Fruit fly (Drosophila melanogaster) whole organism, prepupa: ENCODE measurements around the gene Bap60.

Source experiments
- CG10631 ChIP-seq: fragments of 200-800 bp; sonication (Bioruptor generic); optimal IDR thresholded peaks from 2 replicates; lab custom pipeline; 2016; ENCODE audit warnings: missing biosample characterization, missing genetic modification characterization
- CG10669 ChIP-seq: fragments of 200-800 bp; sonication (Bioruptor generic); optimal IDR thresholded peaks from 3 replicates; lab custom pipeline; 2018; ENCODE audit warnings: missing biosample characterization, mild to moderate bottlenecking, missing genetic modification characterization, moderate library complexity
- CG11762 ChIP-seq: fragments of 200-800 bp; sonication (Bioruptor generic); optimal IDR thresholded peaks from 3 replicates; lab custom pipeline; 2016; ENCODE audit warnings: missing biosample characterization, missing genetic modification characterization; ENCODE audit not compliant: insufficient read depth
- CG11902 ChIP-seq: fragments of 200-800 bp; sonication (Bioruptor generic); optimal IDR thresholded peaks from 3 replicates; lab custom pipeline; 2016; ENCODE audit warnings: missing biosample characterization, missing genetic modification characterization
- CG1621 ChIP-seq: fragments of 200-800 bp; sonication (Bioruptor generic); optimal IDR thresholded peaks from 3 replicates; lab custom pipeline; 2018; ENCODE audit warnings: missing biosample characterization, mild to moderate bottlenecking, missing genetic modification characterization
- CG3032 ChIP-seq: fragments of 200-800 bp; optimal IDR thresholded peaks from 2 replicates; lab custom pipeline; 2019; ENCODE audit warnings: missing biosample characterization, mild to moderate bottlenecking, missing genetic modification characterization, moderate library complexity
- CG32006 ChIP-seq: fragments of 200-800 bp; sonication (Bioruptor generic); optimal IDR thresholded peaks from 3 replicates; lab custom pipeline; 2017; ENCODE audit warnings: missing biosample characterization, mild to moderate bottlenecking, missing genetic modification characterization
- CG34406 ChIP-seq: fragments of 200-800 bp; sonication (Bioruptor generic); optimal IDR thresholded peaks from 3 replicates; lab custom pipeline; 2016; ENCODE audit warnings: missing biosample characterization, missing genetic modification characterization
- CG3919 ChIP-seq: fragments of 200-800 bp; sonication (Bioruptor generic); optimal IDR thresholded peaks from 3 replicates; lab custom pipeline; 2016; ENCODE audit warnings: missing biosample characterization, missing genetic modification characterization
- CG4318 ChIP-seq: fragments of 200-800 bp; sonication (Bioruptor generic); optimal IDR thresholded peaks from 3 replicates; lab custom pipeline; 2017; ENCODE audit warnings: missing biosample characterization, mild to moderate bottlenecking, missing genetic modification characterization
- CG6276 ChIP-seq: fragments of 200-800 bp; sonication (Bioruptor generic); optimal IDR thresholded peaks from 2 replicates; lab custom pipeline; 2017; ENCODE audit warnings: missing biosample characterization, mild to moderate bottlenecking, missing genetic modification characterization
- CG6792 ChIP-seq: fragments of 200-800 bp; sonication (Bioruptor generic); optimal IDR thresholded peaks from 3 replicates; lab custom pipeline; 2016; ENCODE audit warnings: missing biosample characterization, missing genetic modification characterization
- CG6808 ChIP-seq: fragments of 200-800 bp; sonication (Bioruptor generic); optimal IDR thresholded peaks from 3 replicates; lab custom pipeline; 2017; ENCODE audit warnings: missing biosample characterization, missing genetic modification characterization, mild to moderate bottlenecking, moderate library complexity, missing genetic modification reagents
- CG6854 ChIP-seq: fragments of 200-800 bp; sonication (Bioruptor generic); optimal IDR thresholded peaks from 2 replicates; lab custom pipeline; 2017; ENCODE audit warnings: missing biosample characterization, mild to moderate bottlenecking, missing genetic modification characterization
- CG8632 ChIP-seq: fragments of 200-800 bp; sonication (Bioruptor generic); optimal IDR thresholded peaks from 3 replicates; lab custom pipeline; 2016; ENCODE audit warnings: missing biosample characterization, missing genetic modification characterization
- CG9139 ChIP-seq: fragments of 200-800 bp; sonication (Bioruptor generic); optimal IDR thresholded peaks from 3 replicates; lab custom pipeline; 2017; ENCODE audit warnings: missing biosample characterization, mild to moderate bottlenecking, missing genetic modification characterization
- Eip75B ChIP-seq: fragments of 200-800 bp; sonication (Bioruptor generic); optimal IDR thresholded peaks from 3 replicates; lab custom pipeline; 2016; ENCODE audit warnings: missing biosample characterization, missing genetic modification characterization
- Eip78C ChIP-seq: fragments of 200-800 bp; sonication (Bioruptor generic); peaks from one replicate; lab custom pipeline; 2016; ENCODE audit warnings: missing biosample characterization, missing genetic modification characterization
- Eip93F ChIP-seq: fragments of 200-800 bp; sonication (Bioruptor generic); optimal IDR thresholded peaks from 2 replicates; lab custom pipeline; 2016; ENCODE audit warnings: missing biosample characterization, mild to moderate bottlenecking, missing genetic modification characterization
- Ets21C ChIP-seq: fragments of 200-800 bp; sonication (Bioruptor generic); optimal IDR thresholded peaks from 3 replicates; lab custom pipeline; 2016; ENCODE audit warnings: missing biosample characterization, missing genetic modification characterization
- Ets96B ChIP-seq: fragments of 200-800 bp; optimal IDR thresholded peaks from 2 replicates; lab custom pipeline; 2019; ENCODE audit warnings: missing biosample characterization, mild to moderate bottlenecking, missing genetic modification characterization, moderate library complexity
- Gug ChIP-seq: fragments of 200-800 bp; sonication (Bioruptor generic); IDR thresholded peaks from 2 replicates; pipeline ENCODE4 v1.3.6; 2022; ENCODE audit warnings: missing biosample characterization, missing genetic modification characterization
- Hr38 ChIP-seq: sonication (Bioruptor generic); optimal IDR thresholded peaks from 2 replicates; lab custom pipeline; 2016; ENCODE audit warnings: missing biosample characterization, missing genetic modification characterization
- Hr39 ChIP-seq: fragments of 200-800 bp; sonication (Bioruptor generic); optimal IDR thresholded peaks from 2 replicates; lab custom pipeline; 2016; ENCODE audit warnings: missing biosample characterization, missing genetic modification characterization
- Hr4 ChIP-seq: fragments of 200-800 bp; sonication (Bioruptor generic); optimal IDR thresholded peaks from 3 replicates; lab custom pipeline; 2016; ENCODE audit warnings: missing biosample characterization, missing genetic modification characterization
- Lpt ChIP-seq: fragments of 200-800 bp; sonication (Bioruptor generic); optimal IDR thresholded peaks from 3 replicates; lab custom pipeline; 2016; ENCODE audit warnings: missing biosample characterization, missing genetic modification characterization
- Met ChIP-seq: fragments of 200-800 bp; sonication (Bioruptor generic); optimal IDR thresholded peaks from 3 replicates; lab custom pipeline; 2016; ENCODE audit warnings: missing biosample characterization, missing genetic modification characterization
- OdsH ChIP-seq: fragments of 200-800 bp; sonication (Bioruptor generic); optimal IDR thresholded peaks from 3 replicates; lab custom pipeline; 2016; ENCODE audit warnings: missing biosample characterization, missing genetic modification characterization
- Smox ChIP-seq: fragments of 200-800 bp; sonication (Bioruptor generic); optimal IDR thresholded peaks from 3 replicates; lab custom pipeline; 2016; ENCODE audit warnings: missing biosample characterization, missing genetic modification characterization
- Sox102F ChIP-seq: fragments of 200-800 bp; sonication (Bioruptor generic); optimal IDR thresholded peaks from 2 replicates; lab custom pipeline; 2016; ENCODE audit warnings: missing biosample characterization, mild to moderate bottlenecking, missing genetic modification characterization
- Sox14 ChIP-seq: fragments of 200-800 bp; sonication (Bioruptor generic); optimal IDR thresholded peaks from 3 replicates; lab custom pipeline; 2016; ENCODE audit warnings: missing biosample characterization, missing genetic modification characterization
- Sox15 ChIP-seq: fragments of 200-800 bp; sonication (Bioruptor generic); optimal IDR thresholded peaks from 3 replicates; lab custom pipeline; 2016; ENCODE audit warnings: missing biosample characterization, missing genetic modification characterization
- achi ChIP-seq: fragments of 200-800 bp; sonication (Bioruptor generic); optimal IDR thresholded peaks from 3 replicates; lab custom pipeline; 2016; ENCODE audit warnings: missing biosample characterization, missing genetic modification characterization
- acj6 ChIP-seq: fragments of 200-800 bp; sonication (Bioruptor generic); optimal IDR thresholded peaks from 3 replicates; lab custom pipeline; 2016; ENCODE audit warnings: missing biosample characterization, missing genetic modification characterization
- cyc ChIP-seq: fragments of 200-800 bp; sonication (Bioruptor generic); optimal IDR thresholded peaks from 3 replicates; lab custom pipeline; 2016; ENCODE audit warnings: missing biosample characterization, missing genetic modification characterization
- dsx ChIP-seq: fragments of 200-800 bp; optimal IDR thresholded peaks from 3 replicates; lab custom pipeline; 2019; ENCODE audit warnings: missing biosample characterization, mild to moderate bottlenecking, missing genetic modification characterization, moderate library complexity; ENCODE audit not compliant: poor library complexity, severe bottlenecking
- eg ChIP-seq: fragments of 200-800 bp; sonication (Bioruptor generic); IDR thresholded peaks from 3 replicates; pipeline ENCODE4 v1.3.6; 2022; ENCODE audit warnings: missing biosample characterization, missing genetic modification characterization
- esn ChIP-seq: fragments of 200-800 bp; sonication (Bioruptor generic); optimal IDR thresholded peaks from 2 replicates; lab custom pipeline; 2016; ENCODE audit warnings: missing biosample characterization, mild to moderate bottlenecking, missing genetic modification characterization, moderate library complexity
- fd59A ChIP-seq: fragments of 200-800 bp; sonication (Bioruptor generic); optimal IDR thresholded peaks from 2 replicates; lab custom pipeline; 2017; ENCODE audit warnings: missing biosample characterization, mild to moderate bottlenecking, missing genetic modification characterization, missing genetic modification reagents
- fd85E ChIP-seq: fragments of 200-800 bp; sonication (Bioruptor generic); optimal IDR thresholded peaks from 3 replicates; lab custom pipeline; 2016; ENCODE audit warnings: missing biosample characterization, missing genetic modification characterization
- fkh ChIP-seq: fragments of 200-800 bp; sonication (Bioruptor generic); optimal IDR thresholded peaks from 3 replicates; lab custom pipeline; 2017; ENCODE audit warnings: missing biosample characterization, mild to moderate bottlenecking, missing genetic modification characterization, moderate library complexity
- lz ChIP-seq: fragments of 200-800 bp; sonication (Bioruptor generic); optimal IDR thresholded peaks from 3 replicates; lab custom pipeline; 2016; ENCODE audit warnings: missing biosample characterization, missing genetic modification characterization
- net ChIP-seq: fragments of 200-800 bp; sonication (Bioruptor generic); optimal IDR thresholded peaks from 3 replicates; lab custom pipeline; 2016; ENCODE audit warnings: missing biosample characterization, missing genetic modification characterization
- pdm3 ChIP-seq: fragments of 200-800 bp; sonication (Bioruptor generic); optimal IDR thresholded peaks from 3 replicates; lab custom pipeline; 2016; ENCODE audit warnings: missing biosample characterization, missing genetic modification characterization
- salr ChIP-seq, 2 experiments: fragments of 200-800 bp; sonication (Bioruptor generic); optimal IDR thresholded peaks; 3 replicates each; lab custom pipeline; 2016 to 2018; ENCODE audit warnings: missing biosample characterization in 2 of 2, missing genetic modification characterization in 2 of 2, mild to moderate bottlenecking in 1 of 2
- spab ChIP-seq: fragments of 200-800 bp; sonication (Bioruptor generic); optimal IDR thresholded peaks from 2 replicates; lab custom pipeline; 2017; ENCODE audit warnings: missing biosample characterization, mild to moderate bottlenecking, missing genetic modification characterization, missing genetic modification reagents
- ss ChIP-seq, 2 experiments: fragments of 200-800 bp; sonication (Bioruptor generic); optimal IDR thresholded peaks; 2 replicates in 1 of 2; 3 replicates in 1 of 2; lab custom pipeline; 2017 to 2018; ENCODE audit warnings: mild to moderate bottlenecking in 2 of 2, missing biosample characterization in 2 of 2, missing genetic modification characterization in 2 of 2, moderate library complexity in 1 of 2
- svp ChIP-seq: fragments of 200-800 bp; sonication (Bioruptor generic); peaks from one replicate; lab custom pipeline; 2016; ENCODE audit warnings: missing biosample characterization, missing genetic modification characterization
- topi ChIP-seq: fragments of 200-800 bp; sonication (Bioruptor generic); optimal IDR thresholded peaks from 3 replicates; lab custom pipeline; 2016; ENCODE audit warnings: missing biosample characterization, missing genetic modification characterization
- vri ChIP-seq: fragments of 200-800 bp; sonication (Bioruptor generic); optimal IDR thresholded peaks from 3 replicates; lab custom pipeline; 2016; ENCODE audit warnings: missing biosample characterization, mild to moderate bottlenecking, missing genetic modification characterization

Gene Bap60

DNA sequence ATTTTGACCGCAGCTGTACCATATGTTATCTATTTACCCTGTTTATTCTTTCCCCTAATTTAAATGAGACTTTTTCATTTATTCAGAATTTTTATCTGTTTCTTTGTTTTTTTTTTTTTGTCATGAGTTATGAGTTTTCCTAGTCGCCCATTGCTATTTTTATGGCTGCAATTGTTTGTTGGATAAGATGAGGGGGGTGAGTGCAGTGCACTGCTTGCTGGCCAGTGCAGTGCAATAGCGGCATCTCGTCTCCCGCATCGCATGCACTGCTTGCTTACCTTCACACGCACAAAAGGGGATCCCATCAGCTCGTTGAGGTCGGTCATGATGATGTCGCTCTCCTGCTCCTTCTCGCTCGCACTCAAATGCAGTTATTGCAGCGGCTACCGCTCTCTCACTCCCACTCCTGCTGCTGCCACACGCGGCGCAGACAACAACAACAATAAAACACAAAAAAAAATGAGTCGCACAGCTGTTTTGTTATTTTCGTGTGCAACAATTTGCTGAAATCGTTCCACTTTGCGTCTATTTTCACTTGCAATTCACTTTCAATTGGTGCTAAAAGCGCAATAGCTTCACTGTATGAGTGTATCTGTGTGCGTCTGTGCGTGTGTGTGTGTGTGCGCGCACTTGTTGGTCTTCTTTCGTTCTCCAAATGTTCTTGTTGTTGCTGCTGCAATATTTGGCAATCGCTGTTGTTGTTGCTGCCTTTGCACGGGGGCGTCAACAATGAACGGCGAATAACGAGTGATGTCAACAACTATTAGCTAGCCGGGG lies 31.1 kb downstream of the Bap60 start:
- TF ChIP-seq CG6792 (peak; percentile 43), CG6276 (GFP tag; lab: Kevin White, UChicago) (peak; percentile 16), CG6808 (peak; percentile 17), fkh (GFP tag; lab: Kevin White, UChicago) (no peak), CG34406 (peak; percentile 56), CG6854 (peak; percentile 23), Hr38 (GFP tag; lab: Kevin White, UChicago) (no peak), CG8632 (peak; percentile 55), net (GFP tag; lab: Kevin White, UChicago) (peak; percentile 45), CG11762 (GFP tag; lab: Kevin White, UChicago) (peak; percentile 33), Lpt (peak; percentile 47), CG10631 (GFP tag; lab: Kevin White, UChicago) (peak; percentile 63), vri (GFP tag; lab: Kevin White, UChicago) (peak; percentile 42), spab (GFP tag; lab: Kevin White, UChicago) (peak; percentile 24), Gug (GFP tag; lab: Robert Waterston, UW) (no peak), topi (GFP tag; lab: Kevin White, UChicago) (peak; percentile 63), CG1621 (tag; lab: Kevin White, UChicago) (peak; percentile 23), Sox102F (peak; percentile 45), Eip75B (GFP tag; lab: Kevin White, UChicago) (peak; percentile 56), eg (GFP tag; lab: Robert Waterston, UW) (peak; percentile 77), svp (GFP tag; lab: Kevin White, UChicago) (peak; percentile 84), CG9139 (GFP tag; lab: Kevin White, UChicago) (peak; percentile 9), fd59A (peak; percentile 10), CG32006 (GFP tag; lab: Kevin White, UChicago) (peak; percentile 51), salr (GFP tag; optimal IDR thresholded peaks at IDR 0.05; lab: Kevin White, UChicago) (peak; percentile 31 to 55), pdm3 (GFP tag; lab: Kevin White, UChicago) (peak; percentile 72), OdsH (GFP tag; lab: Kevin White, UChicago) (peak; percentile 62), Ets96B (peak; percentile 23), fd85E (GFP tag; lab: Kevin White, UChicago) (no peak), Ets21C (peak; percentile 39), Smox (GFP tag; lab: Kevin White, UChicago) (peak; percentile 63), ss (GFP tag; optimal IDR thresholded peaks at IDR 0.05; lab: Kevin White, UChicago) (peak in 1 of 2 experiments; percentile 28), lz (GFP tag; lab: Kevin White, UChicago) (peak; percentile 65), CG11902 (GFP tag; lab: Kevin White, UChicago) (no peak), esn (GFP tag; lab: Kevin White, UChicago) (peak; percentile 65), Eip93F (no peak), CG10669 (GFP tag; lab: Kevin White, UChicago) (peak; percentile 29), dsx (peak; percentile 2), acj6 (GFP tag; lab: Kevin White, UChicago) (peak; percentile 46), Sox14 (GFP tag; lab: Kevin White, UChicago) (peak; percentile 69), Met (peak; percentile 55), CG3032 (tag; lab: Kevin White, UChicago) (peak; percentile 43), CG3919 (GFP tag; lab: Kevin White, UChicago) (peak; percentile 64), cyc (GFP tag; lab: Kevin White, UChicago) (peak; percentile 55), Sox15 (GFP tag; lab: Kevin White, UChicago) (peak; percentile 50), Eip78C (GFP tag; lab: Kevin White, UChicago) (peak; percentile 90), achi (peak; percentile 58), Hr39 (GFP tag; lab: Kevin White, UChicago) (peak; percentile 65), CG4318 (GFP tag; lab: Kevin White, UChicago) (peak; percentile 42), Hr4 (GFP tag; lab: Kevin White, UChicago) (peak; percentile 65)
